Fruit fly (Drosophila melanogaster) whole organism, embryonic: ENCODE measurements around the gene CG14252.

Experiments
- B-H1 ChIP-seq: fragments of 200-800 bp; sonication (Bioruptor generic); IDR thresholded peaks from 3 replicates; pipeline ENCODE4 v1.3.6; 2022; ENCODE audit warnings: missing biosample characterization, missing genetic modification characterization
- CG14667 ChIP-seq: fragments of 200-800 bp; sonication (Bioruptor generic); IDR thresholded peaks from 2 replicates; pipeline ENCODE4 v1.3.6; 2022; ENCODE audit warnings: missing biosample characterization, missing genetic modification characterization
- CG6854 ChIP-seq: fragments of 200-800 bp; sonication (Bioruptor generic); optimal IDR thresholded peaks from 3 replicates; lab custom pipeline; 2017; ENCODE audit warnings: missing biosample characterization, mild to moderate bottlenecking, missing genetic modification characterization
- NC2α ChIP-seq: fragments of 200-800 bp; sonication (Bioruptor generic); optimal IDR thresholded peaks from 2 replicates; lab custom pipeline; 2016; ENCODE audit warnings: missing biosample characterization, missing genetic modification characterization
- NC2β ChIP-seq: fragments of 200-800 bp; sonication (Bioruptor generic); optimal IDR thresholded peaks from 2 replicates; lab custom pipeline; 2016; ENCODE audit warnings: missing biosample characterization, missing genetic modification characterization
- al ChIP-seq: fragments of 200-800 bp; sonication (Bioruptor generic); IDR thresholded peaks from 2 replicates; pipeline ENCODE4 v1.3.6; 2022; ENCODE audit warnings: missing biosample characterization, missing genetic modification characterization
- crp ChIP-seq, 2 experiments: fragments of 200-800 bp; sonication (Bioruptor generic); optimal IDR thresholded peaks; 2 replicates in 1 of 2; 3 replicates in 1 of 2; lab custom pipeline; 2017; ENCODE audit warnings: missing biosample characterization in 2 of 2, missing genetic modification characterization in 2 of 2, mild to moderate bottlenecking in 1 of 2, moderate library complexity in 1 of 2
- klu ChIP-seq: fragments of 200-800 bp; sonication (Bioruptor generic); IDR thresholded peaks from 2 replicates; pipeline ENCODE4 v1.3.6; 2022; ENCODE audit warnings: missing biosample characterization, missing genetic modification characterization
- p53 ChIP-seq: fragments of 200-800 bp; sonication (Bioruptor generic); optimal IDR thresholded peaks from 2 replicates; lab custom pipeline; 2016; ENCODE audit warnings: missing biosample characterization, missing genetic modification characterization

DNA sequence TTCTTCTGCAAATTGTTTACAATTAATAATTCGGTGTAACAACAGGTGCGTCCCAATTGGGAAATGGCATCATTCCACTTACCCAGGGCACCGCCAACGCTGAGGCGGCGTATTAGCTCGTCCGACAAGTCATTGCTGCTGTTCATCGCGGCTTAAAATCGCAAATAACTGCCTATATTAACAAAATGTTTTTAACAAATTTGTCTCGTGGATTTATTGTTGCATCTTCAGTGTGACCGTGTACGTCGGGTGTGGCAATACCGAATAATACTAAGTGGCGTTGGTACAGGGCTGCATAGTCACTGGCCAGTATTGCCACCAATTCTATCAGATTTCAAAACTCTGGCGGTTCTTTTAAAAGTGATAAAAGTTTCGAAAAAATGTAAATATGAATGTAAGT, 32.7 kb upstream of the CG14252 start, which contains the start of gene Ets97D:
- TF ChIP-seq crp (GFP tag; optimal IDR thresholded peaks at IDR 0.05; lab: Kevin White, UChicago) (no peak), klu (GFP tag; lab: Robert Waterston, UW) (no peak), NC2α (no peak), B-H1 (GFP tag; lab: Robert Waterston, UW) (no peak), CG6854 (GFP tag; lab: Kevin White, UChicago) (no peak), CG14667 (GFP tag; lab: Robert Waterston, UW) (no peak), p53 (GFP tag; lab: Kevin White, UChicago) (peak; percentile 1), al (GFP tag; lab: Robert Waterston, UW) (no peak), NC2β (GFP tag; lab: Kevin White, UChicago) (peak; percentile 37)
